Fruit fly (Drosophila melanogaster): Measurements from ENCODE around the gene CG17192.

CG17192 gene

DNA sequence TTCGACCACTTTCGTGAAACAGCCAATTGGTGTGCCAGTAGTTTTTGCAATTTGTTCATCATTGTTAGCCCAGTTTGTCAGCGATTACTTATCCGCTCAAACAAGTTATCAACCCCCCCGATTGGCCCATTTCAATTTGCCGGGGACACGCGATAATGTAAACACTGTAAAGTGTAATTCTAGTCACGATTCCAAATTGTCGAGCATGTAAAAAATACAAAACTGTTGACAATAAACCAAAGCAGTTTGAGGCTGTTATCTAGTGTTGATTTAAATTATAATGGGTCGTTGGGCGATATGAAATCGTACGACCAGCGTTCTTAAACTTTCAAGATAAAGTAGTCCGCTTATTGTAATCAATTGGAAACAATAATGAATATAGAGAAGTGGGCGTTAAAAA lies 30.6 kb downstream of the CG17192 start (continued):
- TF ChIP-seq Chrac-16 (GFP tag; optimal IDR thresholded peaks at IDR 0.05) (no peak), cwo (GFP tag; optimal IDR thresholded peaks at IDR 0.05) (peak; percentile 60), ttk (GFP tag; IDR thresholded peaks at IDR 0.05) (no peak), lbe (GFP tag; optimal IDR thresholded peaks at IDR 0.05) (no peak), CG15269 (tag; optimal IDR thresholded peaks at IDR 0.05) (no peak), Dfd (GFP tag; optimal IDR thresholded peaks at IDR 0.05) (no peak), nom (GFP tag; optimal IDR thresholded peaks at IDR 0.05) (no peak), sob (GFP tag; IDR thresholded peaks at IDR 0.05) (peak; percentile 45; the same call in 1 of the 2 replicates), lab (GFP tag; optimal IDR thresholded peaks at IDR 0.05) (peak; percentile 15), NFAT (GFP tag; IDR thresholded peaks at IDR 0.05) (no peak), CG17361 (GFP tag; IDR thresholded peaks at IDR 0.05) (no peak), CG12769 (tag; optimal IDR thresholded peaks at IDR 0.05) (peak; percentile 9), exex (tag; optimal IDR thresholded peaks at IDR 0.05) (peak; percentile 88), CG10543 (GFP tag; optimal IDR thresholded peaks at IDR 0.05) (peak; percentile 32), D19A (tag; optimal IDR thresholded peaks at IDR 0.05) (no peak), sug (tag; optimal IDR thresholded peaks at IDR 0.05) (no peak), ase (GFP tag; IDR thresholded peaks at IDR 0.05) (no peak), ewg (GFP tag; optimal IDR thresholded peaks at IDR 0.05) (no peak), CG12071 (GFP tag; optimal IDR thresholded peaks at IDR 0.05) (peak; percentile 21), CG18599 (GFP tag; optimal IDR thresholded peaks at IDR 0.05) (no peak), tx (GFP tag; optimal IDR thresholded peaks at IDR 0.05) (no peak), B-H2 (GFP tag; optimal IDR thresholded peaks at IDR 0.05) (peak; percentile 3), CG14965 (GFP tag; optimal IDR thresholded peaks at IDR 0.05; ENCODE audit: borderline replicate concordance) (no peak), gem (tag; optimal IDR thresholded peaks at IDR 0.05) (peak; percentile 1), gce (GFP tag; IDR thresholded peaks at IDR 0.05) (no peak), crol (GFP tag; IDR thresholded peaks at IDR 0.05) (no peak), CG6791 (GFP tag; IDR thresholded peaks at IDR 0.05; ENCODE audit: partially characterized antibody) (no peak), jing (GFP tag; optimal IDR thresholded peaks at IDR 0.05) (no peak), CG6689 (GFP tag; IDR thresholded peaks at IDR 0.05) (no peak), Pdp1 (GFP tag; optimal IDR thresholded peaks at IDR 0.05) (no peak), HLH4C (GFP tag; IDR thresholded peaks at IDR 0.05; ENCODE audit: partially characterized antibody) (no peak), z (GFP tag; IDR thresholded peaks at IDR 0.05) (no peak), mirr (GFP tag; optimal IDR thresholded peaks at IDR 0.05) (peak; percentile 79), CG13296 (GFP tag; optimal IDR thresholded peaks at IDR 0.05) (peak; percentile 50), CG6813 (GFP tag; optimal IDR thresholded peaks at IDR 0.05) (no peak), Elba2 (GFP tag; optimal IDR thresholded peaks at IDR 0.05) (no peak), ranshi (GFP tag; IDR thresholded peaks at IDR 0.05) (no peak), CG33213 (GFP tag; optimal IDR thresholded peaks at IDR 0.05) (no peak), shn (GFP tag; optimal IDR thresholded peaks at IDR 0.05) (no peak), CG3281 (GFP tag; optimal IDR thresholded peaks at IDR 0.05) (peak; percentile 7), CG3995 (GFP tag; optimal IDR thresholded peaks at IDR 0.05) (no peak), Asciz (GFP tag; optimal IDR thresholded peaks at IDR 0.05) (no peak), Gsc (GFP tag; IDR thresholded peaks at IDR 0.05) (no peak), chinmo (GFP tag; IDR thresholded peaks at IDR 0.05; ENCODE audit: partially characterized antibody) (no peak), CG2120 (GFP tag; optimal IDR thresholded peaks at IDR 0.05) (no peak), luna (GFP tag; optimal IDR thresholded peaks at IDR 0.05) (no peak), Ets65A (GFP tag) (peak; percentile 3), Blimp-1 (GFP tag; optimal IDR thresholded peaks at IDR 0.05) (no peak)
